Worm (Caenorhabditis elegans) whole organism, L3 larva: ENCODE measurements around the gene H08M01.1.

Experiments
- ceh-16 ChIP-seq: sonication (generic microtip); optimal IDR thresholded peaks from 2 replicates; lab custom pipeline; 2017; ENCODE audit warnings: missing biosample characterization, missing genetic modification characterization
- egl-27 ChIP-seq: sonication (generic microtip); optimal IDR thresholded peaks from 4 replicates; lab custom pipeline; 2017; ENCODE audit warnings: missing biosample characterization, missing genetic modification reagents, missing genetic modification characterization
- fos-1 ChIP-seq: fragments of 150-350 bp; optimal IDR thresholded peaks from 2 replicates; lab custom pipeline; 2014; ENCODE audit warnings: missing biosample characterization, missing genetic modification characterization
- lsy-12 ChIP-seq: sonication (generic microtip); optimal IDR thresholded peaks from 2 replicates; lab custom pipeline; 2016; ENCODE audit warnings: mild to moderate bottlenecking, missing genetic modification characterization, missing compliant biosample characterization
- nhr-76 ChIP-seq: fragments of 150-350 bp; sonication (generic microtip); optimal IDR thresholded peaks from 5 replicates; lab custom pipeline; 2014; ENCODE audit warnings: missing biosample characterization, missing genetic modification characterization
- pha-4 ChIP-seq: fragments of 150-350 bp; optimal IDR thresholded peaks from 2 replicates; lab custom pipeline; 2014; ENCODE audit warnings: missing biosample characterization, missing genetic modification reagents, missing genetic modification characterization
- skn-1 ChIP-seq: fragments of 150-350 bp; optimal IDR thresholded peaks from 2 replicates; lab custom pipeline; 2014; ENCODE audit warnings: missing biosample characterization, missing genetic modification characterization
- snpc-4 ChIP-seq: fragments of 150-350 bp; optimal IDR thresholded peaks from 2 replicates; lab custom pipeline; 2014; ENCODE audit warnings: missing biosample characterization, missing genetic modification characterization

- TF ChIP-seq egl-27 (tag; lab: Kevin White, UChicago), result no peak
- TF ChIP-seq skn-1 (tag; lab: Kevin White, UChicago), result no peak
- no peak for TF ChIP-seq nhr-76
- TF ChIP-seq snpc-4 (tag; lab: Kevin White, UChicago), result no peak
- TF ChIP-seq pha-4, result no peak
- no peak for TF ChIP-seq ceh-16 (tag; lab: Kevin White, UChicago)
- no peak for TF ChIP-seq lsy-12
- no peak for TF ChIP-seq fos-1
Measured at ce11 chrIV:13866754-13867153, 30.6 kb upstream of the H08M01.1 start, which contains the start of gene B0513.90.
